Worm (Caenorhabditis elegans): ENCODE data around the gene dpf-5.

DNA sequence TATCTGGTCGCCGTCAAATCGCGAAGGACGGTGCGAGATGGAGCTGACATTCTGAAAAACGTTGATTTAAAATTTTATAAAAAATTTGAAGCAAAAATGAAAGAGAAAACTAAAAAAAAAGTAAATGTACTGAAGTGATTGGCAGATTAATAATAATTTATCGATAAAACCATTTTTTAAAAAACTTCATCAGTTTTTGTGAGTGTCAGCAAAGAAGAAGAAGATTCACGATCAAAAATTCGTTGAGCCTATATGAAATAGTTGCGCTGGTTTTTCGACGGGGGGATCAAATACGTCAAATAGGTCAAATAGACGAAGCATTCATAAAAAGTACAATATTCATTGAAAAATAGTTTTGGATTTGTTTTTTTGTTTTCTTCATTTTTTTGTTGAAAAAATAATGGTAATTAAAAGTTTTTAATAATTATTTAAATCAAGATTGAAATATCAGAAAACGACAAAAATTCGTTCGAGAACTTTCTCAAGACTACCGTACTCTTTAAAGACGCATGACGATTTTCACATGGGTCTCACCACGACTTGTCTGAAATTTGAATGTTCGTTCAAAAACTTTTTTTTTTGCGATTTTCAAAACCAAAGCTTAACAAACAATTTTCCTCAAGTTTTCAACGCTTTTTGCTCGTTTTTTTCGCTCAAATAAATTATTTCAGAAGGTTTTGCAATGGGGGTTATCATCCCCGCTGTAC lies 45.9 kb downstream of the dpf-5 start, which contains the start of the genes memi-1 and cyp-31A3:
- TF ChIP-seq ces-1 (GFP tag; optimal IDR thresholded peaks at IDR 0.05) = no peak
- no peak for TF ChIP-seq elt-1 (tag; optimal IDR thresholded peaks at IDR 0.05; ENCODE audit: borderline replicate concordance, insufficient read depth)
- no peak for TF ChIP-seq unc-62 (GFP tag; optimal IDR thresholded peaks at IDR 0.05)
